Worm (Caenorhabditis elegans): ENCODE results near the gene aat-1.
A peak's percentile ranks its signal among the peaks of the same experiment; 100 is the strongest.

aat-1 gene

ce11 chrIV:9601595-9601994 lies at the start of gene aat-1:
aat-1 (minus strand) TSS chrIV:9601695.
- TF ChIP-seq him-1 (tag; optimal IDR thresholded peaks at IDR 0.05): no peak
- TF ChIP-seq W03F9.2 (tag; optimal IDR thresholded peaks at IDR 0.05): no peak

ce11 chrIV:9651234-9651633 lies 49.7 kb upstream of the aat-1 start, which contains the start of gene chca-1:
chca-1 (plus strand) TSS chrIV:9651394.
- no peak for TF ChIP-seq dao-5 (tag; optimal IDR thresholded peaks at IDR 0.05)
- TF ChIP-seq him-1 (tag; optimal IDR thresholded peaks at IDR 0.05): no peak
- TF ChIP-seq W03F9.2 (tag; optimal IDR thresholded peaks at IDR 0.05): peak; percentile 37

ce11 chrIV:9648682-9649081 lies 47.2 kb upstream of the aat-1 start, which contains the start of gene srm-3:
srm-3 (plus strand) TSS chrIV:9648982.
- TF ChIP-seq him-1 (tag; optimal IDR thresholded peaks at IDR 0.05) (no peak), dao-5 (tag; optimal IDR thresholded peaks at IDR 0.05) (no peak), W03F9.2 (tag; optimal IDR thresholded peaks at IDR 0.05) (no peak)

ce11 chrIV:9647789-9648361 lies 46.4 kb upstream of the aat-1 start, which contains the start of gene amph-1:
amph-1 (minus strand) TSS chrIV:9647873.
- TF ChIP-seq W03F9.2 (tag; optimal IDR thresholded peaks at IDR 0.05) (peak; percentile 44), dao-5 (tag; optimal IDR thresholded peaks at IDR 0.05) (no peak)

- TF ChIP-seq dao-5 (tag; optimal IDR thresholded peaks at IDR 0.05) (no peak), W03F9.2 (tag; optimal IDR thresholded peaks at IDR 0.05) (no peak), him-1 (tag; optimal IDR thresholded peaks at IDR 0.05) (no peak)
Observed at ce11 chrIV:9643188-9643587, 41.7 kb upstream of the aat-1 start, which contains the start of gene degl-2. degl-2 (plus strand) TSS chrIV:9643488.

- TF ChIP-seq W03F9.2 (tag; optimal IDR thresholded peaks at IDR 0.05): no peak
- TF ChIP-seq dao-5 (tag; optimal IDR thresholded peaks at IDR 0.05): no peak
- no peak for TF ChIP-seq him-1 (tag; optimal IDR thresholded peaks at IDR 0.05)
Observed at ce11 chrIV:9641925-9642324, 40.4 kb upstream of the aat-1 start, which contains the start of gene del-2. del-2 (minus strand) TSS chrIV:9642025.

ce11 chrIV:9634848-9635247 lies 33.4 kb upstream of the aat-1 start, which contains the start of gene mca-1:
mca-1 (minus strand) TSS chrIV:9634948.
- TF ChIP-seq dao-5 (tag; optimal IDR thresholded peaks at IDR 0.05): no peak
- no peak for TF ChIP-seq him-1 (tag; optimal IDR thresholded peaks at IDR 0.05)
- no peak for TF ChIP-seq W03F9.2 (tag; optimal IDR thresholded peaks at IDR 0.05)

- TF ChIP-seq dao-5 (tag; optimal IDR thresholded peaks at IDR 0.05): no peak
- no peak for TF ChIP-seq W03F9.2 (tag; optimal IDR thresholded peaks at IDR 0.05)
- TF ChIP-seq him-1 (tag; optimal IDR thresholded peaks at IDR 0.05): no peak
Observed at ce11 chrIV:9633889-9634288, 32.4 kb upstream of the aat-1 start.

ce11 chrIV:9632966-9633494 lies 31.5 kb upstream of the aat-1 start:
- no peak for TF ChIP-seq dao-5 (tag; optimal IDR thresholded peaks at IDR 0.05)
- TF ChIP-seq W03F9.2 (tag; optimal IDR thresholded peaks at IDR 0.05): no peak

- TF ChIP-seq W03F9.2 (tag; optimal IDR thresholded peaks at IDR 0.05) (no peak), dao-5 (tag; optimal IDR thresholded peaks at IDR 0.05) (no peak), him-1 (tag; optimal IDR thresholded peaks at IDR 0.05) (no peak)
Observed at ce11 chrIV:9632094-9632493, 30.6 kb upstream of the aat-1 start.

ce11 chrIV:9631579-9631978 lies 30.1 kb upstream of the aat-1 start:
- no peak for TF ChIP-seq dao-5 (tag; optimal IDR thresholded peaks at IDR 0.05)
- TF ChIP-seq W03F9.2 (tag; optimal IDR thresholded peaks at IDR 0.05): no peak
- no peak for TF ChIP-seq him-1 (tag; optimal IDR thresholded peaks at IDR 0.05)

ce11 chrIV:9627033-9627432 lies 25.5 kb upstream of the aat-1 start:
- TF ChIP-seq him-1 (tag; optimal IDR thresholded peaks at IDR 0.05) (no peak), dao-5 (tag; optimal IDR thresholded peaks at IDR 0.05) (no peak), W03F9.2 (tag; optimal IDR thresholded peaks at IDR 0.05) (no peak)

ce11 chrIV:9625829-9626228 lies 24.3 kb upstream of the aat-1 start:
- TF ChIP-seq dao-5 (tag; optimal IDR thresholded peaks at IDR 0.05): no peak

ce11 chrIV:9624977-9625376 lies 23.5 kb upstream of the aat-1 start, which contains the start of gene W09C2.10:
W09C2.10 (minus strand) TSS chrIV:9625077.
- TF ChIP-seq him-1 (tag; optimal IDR thresholded peaks at IDR 0.05): no peak
- TF ChIP-seq dao-5 (tag; optimal IDR thresholded peaks at IDR 0.05): no peak
- TF ChIP-seq W03F9.2 (tag; optimal IDR thresholded peaks at IDR 0.05): no peak

- TF ChIP-seq him-1 (tag; optimal IDR thresholded peaks at IDR 0.05) (no peak), W03F9.2 (tag; optimal IDR thresholded peaks at IDR 0.05) (no peak), dao-5 (tag; optimal IDR thresholded peaks at IDR 0.05) (no peak)
Observed at ce11 chrIV:9624275-9624674, 22.8 kb upstream of the aat-1 start, which contains the start of gene W09C2.8. W09C2.8 (minus strand) TSS chrIV:9624375.
